Worm (Caenorhabditis elegans) whole organism, L4/young adult: ENCODE results near the gene rpb-12.

Experiments used
- him-1 ChIP-seq: sonication (generic microtip); optimal IDR thresholded peaks from 2 replicates; lab custom pipeline; 2016; ENCODE audit warnings: missing genotype, missing genetic modification reagents, missing genetic modification characterization, missing compliant biosample characterization

Gene rpb-12

DNA sequence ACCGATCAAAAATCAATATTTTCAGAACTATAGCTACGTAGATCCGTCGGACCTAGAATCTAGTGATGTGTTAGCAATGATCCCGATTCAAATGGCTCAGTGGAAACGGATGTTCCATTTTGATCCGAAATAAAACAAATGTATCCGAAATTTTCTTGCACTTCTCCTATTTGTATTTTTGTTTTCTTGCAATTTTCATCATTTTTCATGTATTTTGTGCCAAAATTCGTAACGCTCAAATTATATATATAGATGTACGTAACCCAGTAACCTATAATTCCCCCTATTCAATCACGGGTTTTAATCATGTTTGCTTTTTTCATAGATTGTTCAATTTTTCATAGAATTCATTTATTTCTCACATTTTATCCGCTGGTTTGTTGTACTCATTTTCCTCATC lies 47.7 kb downstream of the rpb-12 start, which contains the start of gene gldi-10:
gldi-10 (plus strand) TSS at position 301 of the 400 bp plus-strand sequence.
- TF ChIP-seq him-1: no peak
